Worm (Caenorhabditis elegans): Measurements from ENCODE around the gene ndab-2.

- TF ChIP-seq aha-1 (tag; optimal IDR thresholded peaks at IDR 0.05) (no peak), mef-2 (tag; optimal IDR thresholded peaks at IDR 0.05) (no peak), unc-62 (GFP tag; optimal IDR thresholded peaks at IDR 0.05) (no peak), pqm-1 (tag; optimal IDR thresholded peaks at IDR 0.05) (no peak), ama-1 (optimal IDR thresholded peaks at IDR 0.05) (no peak)
These were observed 31.5 kb downstream of the ndab-2 start for ce11 chrIII:7212028-7212427.

All from whole organism, L1 larva.